Fruit fly (Drosophila melanogaster) ovary, adult (tissue): ENCODE results near the gene Glut1.

ENCODE experiments used
- CG17801 ChIP-seq: fragments of 200-800 bp; optimal IDR thresholded peaks from 2 replicates; lab custom pipeline; 2019; ENCODE audit warnings: missing biosample characterization, mild to moderate bottlenecking, missing genetic modification characterization, moderate library complexity; ENCODE audit not compliant: partially characterized antibody

Glut1 gene

DNA sequence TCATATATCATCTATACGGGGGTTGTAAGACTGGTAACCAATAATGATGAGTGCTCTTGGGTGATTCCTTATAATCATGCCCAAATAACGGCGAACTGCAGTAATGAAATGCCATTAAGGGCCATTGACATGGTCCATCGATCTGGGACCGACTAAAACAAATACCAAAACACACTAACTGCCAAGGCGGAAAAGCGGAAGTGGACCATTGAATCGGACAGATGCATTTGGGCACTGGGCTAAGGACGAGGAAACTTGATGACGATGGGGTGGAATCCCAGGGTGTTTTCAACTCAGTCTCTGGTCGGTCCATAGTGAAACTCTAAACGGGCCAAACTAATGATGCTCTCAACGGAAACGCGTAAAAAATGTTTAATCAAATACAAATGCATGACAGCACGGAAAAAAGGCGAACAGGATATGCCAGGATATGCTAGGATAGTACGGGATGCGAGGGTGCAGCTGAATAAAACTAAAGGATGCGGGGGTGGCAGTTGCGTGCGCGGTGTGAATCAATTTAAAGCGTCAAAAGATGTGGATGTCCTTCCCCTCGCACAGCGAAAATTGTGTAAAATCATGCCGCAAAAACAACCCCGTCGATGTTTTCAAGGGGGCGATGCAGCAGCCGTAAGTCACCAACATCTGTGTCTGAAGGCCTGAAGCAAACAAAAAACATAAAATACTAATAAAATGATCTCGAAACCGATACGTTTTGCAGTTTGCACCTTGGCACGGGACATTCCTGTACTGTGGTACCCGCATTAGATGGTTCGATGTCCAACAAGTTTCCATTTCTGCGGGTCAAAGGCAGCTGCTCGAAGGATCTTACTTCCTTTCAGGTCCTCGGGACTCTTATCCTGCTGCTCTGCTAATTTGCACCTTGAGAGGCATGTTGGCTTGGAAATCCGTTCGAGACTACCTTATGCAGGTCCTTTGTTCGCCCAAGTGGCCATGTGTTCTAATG is 1.2 kb upstream of the Glut1 start:
- no peak for TF ChIP-seq CG17801 (GFP tag; lab: Kevin White, UChicago)

dm6 chr3L:914852-915251 is 978 bp downstream of the Glut1 start:
- TF ChIP-seq CG17801 (GFP tag; lab: Kevin White, UChicago): no peak

DNA sequence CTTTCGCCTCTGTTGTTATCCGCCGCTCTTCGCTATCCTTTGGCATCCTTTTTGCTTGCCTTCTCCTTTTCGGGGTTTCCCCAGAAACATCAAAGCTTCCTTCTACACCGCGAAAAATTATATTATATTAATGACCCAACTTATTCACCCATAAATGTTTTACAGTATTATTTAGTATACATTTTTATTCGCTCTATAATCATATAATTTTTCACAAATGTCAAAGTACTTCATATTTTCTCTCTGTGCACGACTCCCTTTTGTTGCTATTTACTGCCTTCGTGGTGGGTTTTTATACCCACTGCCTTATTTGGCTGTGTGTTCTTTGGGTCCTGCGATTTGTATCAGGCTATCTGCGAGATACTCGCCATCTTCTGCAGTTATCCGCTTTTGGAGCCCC is 3.4 kb downstream of the Glut1 start:
- TF ChIP-seq CG17801 (GFP tag; lab: Kevin White, UChicago): no peak

dm6 chr3L:952152-952551 is 38.3 kb downstream of the Glut1 start:
- no peak for TF ChIP-seq CG17801 (GFP tag; lab: Kevin White, UChicago)

- TF ChIP-seq CG17801 (GFP tag; lab: Kevin White, UChicago): no peak
Observed at dm6 chr3L:956862-957261, 43.0 kb downstream of the Glut1 start.

DNA sequence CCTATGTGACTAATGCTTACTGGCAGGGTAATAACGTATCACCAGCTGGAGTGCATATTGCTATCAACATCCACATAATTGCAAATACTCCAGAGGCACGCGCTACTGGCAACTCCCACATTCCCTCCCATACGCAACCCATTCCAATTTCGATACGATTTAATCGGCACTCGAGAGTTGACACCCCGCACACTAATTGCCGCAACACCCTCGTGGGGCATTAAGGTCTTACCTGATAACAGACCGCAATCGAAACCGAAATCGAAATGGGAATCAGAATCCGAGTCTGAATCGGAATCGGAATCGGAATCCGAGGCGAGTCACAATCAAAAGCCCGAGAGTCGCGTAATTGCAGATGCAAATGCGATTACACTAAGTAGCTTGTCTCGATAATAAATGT is 44.7 kb downstream of the Glut1 start:
- TF ChIP-seq CG17801 (GFP tag; lab: Kevin White, UChicago): no peak

- no peak for TF ChIP-seq CG17801 (GFP tag; lab: Kevin White, UChicago)
Observed at dm6 chr3L:959188-959868, 45.5 kb downstream of the Glut1 start.

DNA sequence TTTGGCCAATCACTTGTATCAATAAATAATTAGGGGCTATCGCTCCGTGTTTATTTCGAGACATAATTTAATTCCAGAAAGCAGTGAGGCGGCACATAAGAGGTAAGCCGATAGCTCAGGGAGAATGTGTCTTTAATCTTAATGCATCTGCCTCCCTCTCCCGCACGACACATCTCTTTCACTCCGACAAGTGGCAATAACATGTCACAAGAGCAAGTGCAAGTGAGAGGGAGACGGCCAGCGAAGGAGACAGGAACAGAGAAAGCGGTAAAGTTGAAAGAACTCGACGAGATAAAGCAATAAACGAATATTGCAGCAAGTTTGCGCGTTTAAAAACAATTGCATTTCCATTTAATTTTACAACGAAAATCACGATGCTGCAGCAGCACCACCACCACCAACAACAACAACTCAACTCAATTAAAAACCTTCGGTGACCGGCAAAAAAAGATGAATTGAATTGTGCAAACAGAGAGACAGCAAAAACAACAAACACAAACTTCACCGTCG is 46.0 kb downstream of the Glut1 start:
- no peak for TF ChIP-seq CG17801 (GFP tag; lab: Kevin White, UChicago)

DNA sequence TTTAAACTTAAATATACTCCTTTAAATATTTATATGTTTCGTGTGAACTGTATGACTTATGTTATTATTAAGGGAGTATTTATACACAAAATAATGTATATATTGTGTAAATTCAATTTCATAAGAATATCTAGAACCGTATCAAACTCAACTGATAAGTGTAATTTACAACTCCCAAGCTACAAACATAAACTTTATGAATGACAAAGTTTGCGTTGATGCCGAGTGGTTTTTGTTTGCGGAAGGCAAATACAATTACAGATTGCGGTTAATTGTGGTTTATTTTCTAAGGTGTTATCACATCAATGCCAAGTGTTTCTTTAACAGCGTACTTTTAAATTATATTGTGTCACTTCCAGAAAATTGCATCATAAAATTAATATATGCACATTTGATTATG is 46.7 kb downstream of the Glut1 start:
- TF ChIP-seq CG17801 (GFP tag; lab: Kevin White, UChicago): peak; percentile 39

dm6 chr3L:964022-964421 is 50.1 kb downstream of the Glut1 start:
- no peak for TF ChIP-seq CG17801 (GFP tag; lab: Kevin White, UChicago)

- TF ChIP-seq CG17801 (GFP tag; lab: Kevin White, UChicago): no peak
Observed at dm6 chr3L:967822-968576, 54.1 kb downstream of the Glut1 start.

- no peak for TF ChIP-seq CG17801 (GFP tag; lab: Kevin White, UChicago)
Observed at dm6 chr3L:993709-994108, 79.8 kb downstream of the Glut1 start, which contains the start of gene aln. aln (plus strand) TSS chr3L:993983.

dm6 chr3L:995685-996084 is 81.8 kb downstream of the Glut1 start:
- TF ChIP-seq CG17801 (GFP tag; lab: Kevin White, UChicago): no peak

DNA sequence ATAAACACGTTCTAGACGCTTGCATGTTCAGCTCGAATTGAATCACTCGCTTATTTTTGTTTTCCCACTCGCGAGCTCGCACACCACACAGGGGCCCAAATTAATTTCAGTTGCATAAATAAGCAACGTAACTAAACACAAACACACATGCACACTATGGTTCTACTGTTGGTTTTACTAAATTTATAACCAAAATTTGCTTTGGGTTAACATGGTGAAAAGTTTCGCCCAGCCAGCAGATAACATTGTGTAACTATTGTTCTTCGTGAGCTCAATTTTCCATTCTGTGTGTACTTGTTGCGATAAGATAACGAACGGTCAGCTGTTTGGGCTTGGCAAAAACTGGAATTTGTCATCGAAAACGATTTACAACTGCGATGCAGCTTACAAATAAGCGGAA is 86.1 kb downstream of the Glut1 start:
- no peak for TF ChIP-seq CG17801 (GFP tag; lab: Kevin White, UChicago)

DNA sequence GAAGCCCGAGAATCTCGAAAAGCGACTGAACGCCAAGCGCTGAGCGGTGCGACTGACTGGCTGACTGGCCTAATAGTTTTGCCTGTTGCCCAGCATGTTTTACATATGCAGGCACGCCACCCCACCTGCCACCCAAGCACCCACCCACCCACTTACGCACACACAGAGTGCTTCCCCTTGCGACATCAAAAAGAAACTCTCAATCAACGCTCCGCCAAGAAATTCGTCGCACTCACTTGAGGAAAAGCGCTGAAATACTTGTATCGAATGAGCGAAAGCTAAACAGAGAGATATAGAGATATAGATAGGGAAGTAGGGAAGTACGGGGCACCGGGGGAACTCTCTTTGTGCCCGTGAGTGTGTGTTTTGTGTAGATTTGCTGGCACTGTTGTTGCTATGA is 86.7 kb downstream of the Glut1 start:
- TF ChIP-seq CG17801 (GFP tag; lab: Kevin White, UChicago): no peak
